Worm (Caenorhabditis elegans) whole organism, L1 larva: ENCODE data around the gene C55A6.6.

ENCODE experiments used
- C04F5.9 ChIP-seq: sonication (generic microtip); optimal IDR thresholded peaks from 2 replicates; lab custom pipeline; 2016; ENCODE audit warnings: missing genetic modification characterization, missing compliant biosample characterization
- C16A3.4 ChIP-seq: fragments of 150-350 bp; optimal IDR thresholded peaks from 2 replicates; lab custom pipeline; 2014; ENCODE audit warnings: missing biosample characterization, missing genetic modification characterization
- C34B4.2 ChIP-seq: sonication (generic microtip); optimal IDR thresholded peaks from 2 replicates; lab custom pipeline; 2017; ENCODE audit warnings: mild to moderate bottlenecking, missing genetic modification characterization, missing compliant biosample characterization
- F16B12.6 ChIP-seq: fragments of 150-350 bp; optimal IDR thresholded peaks from 2 replicates; lab custom pipeline; 2014; ENCODE audit warnings: missing biosample characterization, missing genetic modification characterization
- aha-1 ChIP-seq: fragments of 150-350 bp; optimal IDR thresholded peaks from 2 replicates; lab custom pipeline; 2014; ENCODE audit warnings: missing biosample characterization, missing genetic modification characterization
- ama-1 ChIP-seq: fragments of 150-350 bp; optimal IDR thresholded peaks from 2 replicates; lab custom pipeline; 2014
- blmp-1 ChIP-seq: fragments of 150-350 bp; optimal IDR thresholded peaks from 2 replicates; lab custom pipeline; 2014; ENCODE audit warnings: missing biosample characterization, missing genetic modification characterization
- ceh-63 ChIP-seq: fragments of 200-800 bp; sonication (Bioruptor generic); optimal IDR thresholded peaks from 2 replicates; lab custom pipeline; 2018; ENCODE audit warnings: mild to moderate bottlenecking, missing genetic modification characterization, missing compliant biosample characterization
- ceh-8 ChIP-seq: fragments of 200-800 bp; sonication (Bioruptor generic); optimal IDR thresholded peaks from 2 replicates; lab custom pipeline; 2018; ENCODE audit warnings: mild to moderate bottlenecking, missing genetic modification characterization, moderate library complexity, missing compliant biosample characterization
- ceh-90 ChIP-seq: sonication (generic microtip); optimal IDR thresholded peaks from 2 replicates; lab custom pipeline; 2016; ENCODE audit warnings: missing genetic modification characterization, missing compliant biosample characterization
- ces-1 ChIP-seq: fragments of 150-350 bp; optimal IDR thresholded peaks from 2 replicates; lab custom pipeline; 2014; ENCODE audit warnings: missing biosample characterization, missing genetic modification reagents, missing genetic modification characterization
- dpl-1 ChIP-seq, 3 experiments: fragments of 150-350 bp in 2 of 3; sonication (generic microtip) in 1 of 3; optimal IDR thresholded peaks; 2 replicates each; lab custom pipeline; 2014 to 2017; ENCODE audit warnings: missing biosample characterization in 3 of 3, missing genetic modification characterization in 3 of 3, missing genetic modification reagents in 3 of 3
- efl-1 ChIP-seq, 4 experiments: fragments of 150-350 bp; optimal IDR thresholded peaks in 3 of 4; peaks in 1 of 4; 1 replicate in 1 of 4; 2 replicates in 3 of 4; lab custom pipeline; 2014; ENCODE audit warnings: missing biosample characterization in 2 of 4, missing genetic modification characterization in 2 of 4, missing genetic modification reagents in 2 of 4
- efl-3 ChIP-seq: fragments of 200-800 bp; sonication (Bioruptor generic); optimal IDR thresholded peaks from 2 replicates; lab custom pipeline; 2018; ENCODE audit warnings: mild to moderate bottlenecking, missing genetic modification characterization, missing compliant biosample characterization
- egl-13 ChIP-seq: sonication (generic microtip); optimal IDR thresholded peaks from 2 replicates; lab custom pipeline; 2016; ENCODE audit warnings: missing genotype, missing genetic modification reagents, missing genetic modification characterization, missing compliant biosample characterization
- egl-27 ChIP-seq, 2 experiments: fragments of 150-350 bp in 1 of 2; sonication (generic microtip); optimal IDR thresholded peaks; 3 replicates each; lab custom pipeline; 2017 to 2018; ENCODE audit warnings: missing biosample characterization in 2 of 2, missing genetic modification characterization in 2 of 2, missing genetic modification reagents in 2 of 2
- elt-2 ChIP-seq: sonication (generic microtip); optimal IDR thresholded peaks from 2 replicates; lab custom pipeline; 2016; ENCODE audit warnings: missing genetic modification characterization, mild to moderate bottlenecking, inconsistent platforms, missing compliant biosample characterization, missing genetic modification reagents
- elt-3 ChIP-seq, 6 experiments: fragments of 150-350 bp in 1 of 6; sonication (generic microtip); optimal IDR thresholded peaks; 2 replicates each; lab custom pipeline; 2017 to 2018; ENCODE audit warnings: missing biosample characterization in 6 of 6, missing genetic modification characterization in 6 of 6, inconsistent platforms in 1 of 6
- ets-5 ChIP-seq: fragments of 200-800 bp; sonication (Bioruptor generic); IDR thresholded peaks from 2 replicates; pipeline ENCODE4 v1.3.6; 2022; ENCODE audit warnings: missing genetic modification characterization, missing compliant biosample characterization
- fkh-10 ChIP-seq: sonication (generic microtip); optimal IDR thresholded peaks from 2 replicates; lab custom pipeline; 2017; ENCODE audit warnings: missing biosample characterization, missing genetic modification reagents, missing genetic modification characterization
- fkh-4 ChIP-seq: sonication (generic microtip); optimal IDR thresholded peaks from 2 replicates; lab custom pipeline; 2016; ENCODE audit warnings: missing compliant biosample characterization, missing genetic modification characterization, borderline replicate concordance
- fos-1 ChIP-seq: fragments of 150-350 bp; optimal IDR thresholded peaks from 2 replicates; lab custom pipeline; 2014; ENCODE audit warnings: missing biosample characterization, missing genetic modification characterization
- hpl-2 ChIP-seq: fragments of 150-350 bp; optimal IDR thresholded peaks from 2 replicates; lab custom pipeline; 2014; ENCODE audit warnings: missing biosample characterization, missing genetic modification reagents, missing genetic modification characterization
- irx-1 ChIP-seq: sonication (generic microtip); optimal IDR thresholded peaks from 2 replicates; lab custom pipeline; 2016; ENCODE audit warnings: missing genetic modification characterization, missing compliant biosample characterization
- isw-1 ChIP-seq: fragments of 200-800 bp; sonication (Bioruptor generic); IDR thresholded peaks from 2 replicates; pipeline ENCODE4 v1.3.6; 2022; ENCODE audit warnings: missing genetic modification characterization, missing compliant biosample characterization
- lin-35 ChIP-seq, 2 experiments: fragments of 150-350 bp; optimal IDR thresholded peaks; 2 replicates each; lab custom pipeline; 2014; ENCODE audit warnings: missing biosample characterization in 2 of 2, missing genetic modification characterization in 2 of 2, missing genetic modification reagents in 2 of 2
- lin-39 ChIP-seq: fragments of 150-350 bp; optimal IDR thresholded peaks from 2 replicates; lab custom pipeline; 2014; ENCODE audit warnings: missing biosample characterization, missing genetic modification reagents, missing genetic modification characterization
- lsy-2 ChIP-seq, 2 experiments: fragments of 150-350 bp; optimal IDR thresholded peaks; 2 replicates each; lab custom pipeline; 2014; ENCODE audit warnings: missing biosample characterization in 2 of 2, missing genetic modification characterization in 2 of 2
- mab-9 ChIP-seq: fragments of 200-800 bp; sonication (Bioruptor generic); IDR thresholded peaks from 2 replicates; pipeline ENCODE4 v1.3.6; 2022; ENCODE audit warnings: missing genetic modification reagents, missing genetic modification characterization, missing compliant biosample characterization
- mef-2 ChIP-seq: fragments of 150-350 bp; optimal IDR thresholded peaks from 2 replicates; lab custom pipeline; 2014; ENCODE audit warnings: missing biosample characterization, missing genetic modification characterization
- mep-1 ChIP-seq: fragments of 150-350 bp; optimal IDR thresholded peaks from 2 replicates; lab custom pipeline; 2014; ENCODE audit warnings: missing biosample characterization, missing genetic modification characterization
- nhr-11 ChIP-seq: fragments of 150-350 bp; optimal IDR thresholded peaks from 2 replicates; lab custom pipeline; 2014; ENCODE audit warnings: missing biosample characterization, missing genetic modification characterization
- nhr-19 ChIP-seq: fragments of 200-800 bp; sonication (Bioruptor generic); conservative IDR thresholded peaks from 2 replicates; pipeline ENCODE4 v1.3.6; 2022; ENCODE audit warnings: missing genetic modification characterization, missing compliant biosample characterization
- nhr-20 ChIP-seq: sonication (generic microtip); optimal IDR thresholded peaks from 2 replicates; lab custom pipeline; 2016; ENCODE audit warnings: mild to moderate bottlenecking, missing genetic modification characterization, missing compliant biosample characterization
- nhr-237 ChIP-seq: fragments of 150-350 bp; optimal IDR thresholded peaks from 2 replicates; lab custom pipeline; 2014; ENCODE audit warnings: missing biosample characterization, missing genetic modification characterization
- nhr-47 ChIP-seq: sonication (generic microtip); optimal IDR thresholded peaks from 2 replicates; lab custom pipeline; 2016; ENCODE audit warnings: mild to moderate bottlenecking, missing genetic modification characterization, moderate library complexity, missing compliant biosample characterization
- pag-3 ChIP-seq: sonication (generic microtip); optimal IDR thresholded peaks from 2 replicates; lab custom pipeline; 2017; ENCODE audit warnings: missing genetic modification characterization, mild to moderate bottlenecking, missing compliant biosample characterization, antibody characterized with exemption, borderline replicate concordance; ENCODE audit not compliant: insufficient read depth
- rnt-1 ChIP-seq: sonication (generic microtip); optimal IDR thresholded peaks from 2 replicates; lab custom pipeline; 2016; ENCODE audit warnings: mild to moderate bottlenecking, missing genetic modification characterization, moderate library complexity, missing compliant biosample characterization
- snu-23 ChIP-seq: sonication (generic microtip); optimal IDR thresholded peaks from 2 replicates; lab custom pipeline; 2016; ENCODE audit warnings: missing genetic modification characterization, missing compliant biosample characterization
- sox-4 ChIP-seq: sonication (generic microtip); optimal IDR thresholded peaks from 2 replicates; lab custom pipeline; 2016; ENCODE audit warnings: missing genetic modification characterization, missing compliant biosample characterization
- swsn-7 ChIP-seq: sonication (generic microtip); optimal IDR thresholded peaks from 2 replicates; lab custom pipeline; 2016; ENCODE audit warnings: missing genetic modification characterization, missing compliant biosample characterization
- tbx-2 ChIP-seq: sonication (generic microtip); optimal IDR thresholded peaks from 2 replicates; lab custom pipeline; 2016; ENCODE audit warnings: missing genetic modification characterization, missing compliant biosample characterization
- tlp-1 ChIP-seq: fragments of 150-350 bp; optimal IDR thresholded peaks from 2 replicates; lab custom pipeline; 2014; ENCODE audit warnings: missing biosample characterization, missing genetic modification characterization
- unc-130 ChIP-seq: fragments of 150-350 bp; optimal IDR thresholded peaks from 2 replicates; lab custom pipeline; 2017; ENCODE audit warnings: missing biosample characterization, missing genetic modification characterization, inconsistent platforms
- unc-86 ChIP-seq: sonication (generic microtip); optimal IDR thresholded peaks from 2 replicates; lab custom pipeline; 2016; ENCODE audit warnings: missing genetic modification characterization, missing compliant biosample characterization
- unc-98 ChIP-seq: fragments of 200-800 bp; sonication (Bioruptor generic); IDR thresholded peaks from 2 replicates; pipeline ENCODE4 v1.3.6; 2022; ENCODE audit warnings: missing genetic modification characterization, missing compliant biosample characterization
- zip-4 ChIP-seq: fragments of 200-800 bp; sonication (Bioruptor generic); optimal IDR thresholded peaks from 2 replicates; lab custom pipeline; 2018; ENCODE audit warnings: mild to moderate bottlenecking, missing genetic modification characterization, moderate library complexity, missing compliant biosample characterization

The C55A6.6 gene

ce11 chrV:11521448-11521847, 6.9 kb upstream of the C55A6.6 start, which contains the start of gene pafo-1 (continued):
- TF ChIP-seq fkh-4 (tag; lab: Kevin White, UChicago) (peak; percentile 28), snu-23 (peak; percentile 92), swsn-7 (peak; percentile 90), C04F5.9 (tag; lab: Kevin White, UChicago) (peak; percentile 58), zip-4 (GFP tag; lab: Kevin White, UChicago) (peak; percentile 80), sox-4 (tag; lab: Kevin White, UChicago) (peak; percentile 81), F16B12.6 (tag; lab: Kevin White, UChicago) (peak; percentile 67), unc-130 (tag; lab: Kevin White, UChicago) (peak; percentile 91), pag-3 (tag; lab: Kevin White, UChicago) (peak; percentile 13), C16A3.4 (tag; lab: Kevin White, UChicago) (peak; percentile 82), irx-1 (tag; lab: Kevin White, UChicago) (peak; percentile 85), ama-1 (peak; percentile 13), tlp-1 (tag; lab: Kevin White, UChicago) (no peak), fkh-10 (GFP tag; lab: Kevin White, UChicago) (peak; percentile 71), egl-13 (tag; lab: Kevin White, UChicago) (peak; percentile 77), unc-86 (tag; lab: Kevin White, UChicago) (peak; percentile 89), isw-1 (GFP tag; lab: Robert Waterston, UW) (peak; percentile 89), tbx-2 (tag; lab: Kevin White, UChicago) (peak; percentile 92), lsy-2 (tag; optimal IDR thresholded peaks at IDR 0.05; lab: Kevin White, UChicago) (peak; percentile 91 to 92), hpl-2 (GFP tag; lab: Kevin White, UChicago) (no peak), lin-39 (tag; lab: Kevin White, UChicago) (peak; percentile 91), ceh-90 (tag; lab: Kevin White, UChicago) (peak; percentile 36), unc-98 (GFP tag; lab: Robert Waterston, UW) (no peak), mab-9 (GFP tag; lab: Robert Waterston, UW) (peak; percentile 67), nhr-19 (GFP tag; lab: Robert Waterston, UW) (peak; percentile 92), ces-1 (GFP tag; lab: Kevin White, UChicago) (no peak), rnt-1 (tag; lab: Kevin White, UChicago) (peak; percentile 95), nhr-11 (tag; lab: Kevin White, UChicago) (peak; percentile 81), mef-2 (tag; lab: Kevin White, UChicago) (peak; percentile 65), nhr-47 (peak; percentile 95), nhr-20 (peak; percentile 92), efl-1 (optimal IDR thresholded peaks at IDR 0.05; lab: Kevin White, UChicago) (peak; percentile 98 to 99), efl-1 (GFP tag; optimal IDR thresholded peaks at IDR 0.05 in 1 of 2; lab: Kevin White, UChicago) (peak; percentile 99 to 100), aha-1 (tag; lab: Kevin White, UChicago) (peak; percentile 56), dpl-1 (GFP tag; optimal IDR thresholded peaks at IDR 0.05; lab: Kevin White, UChicago) (peak; percentile 99), ceh-8 (GFP tag; lab: Kevin White, UChicago) (peak; percentile 92), nhr-237 (tag; lab: Kevin White, UChicago) (peak; percentile 35), egl-27 (tag; optimal IDR thresholded peaks at IDR 0.05; lab: Kevin White, UChicago) (peak in 1 of 2 experiments; percentile 43), elt-2 (peak; percentile 75), blmp-1 (tag; lab: Kevin White, UChicago) (peak; percentile 84)

ce11 chrV:11520215-11520614, 5.7 kb upstream of the C55A6.6 start, which contains the start of the genes C55A6.11 and C55A6.7:
Gene C55A6.11 (plus strand): TSS chrV:11520515.
Gene C55A6.7 (minus strand): TSS chrV:11520530.
- TF ChIP-seq ceh-8 (GFP tag; lab: Kevin White, UChicago) (no peak), C16A3.4 (tag; lab: Kevin White, UChicago) (no peak), ceh-63 (GFP tag; lab: Kevin White, UChicago) (no peak), blmp-1 (tag; lab: Kevin White, UChicago) (no peak), efl-3 (GFP tag; lab: Kevin White, UChicago) (no peak), fos-1 (tag; lab: Kevin White, UChicago) (no peak), aha-1 (tag; lab: Kevin White, UChicago) (no peak), nhr-47 (no peak), pag-3 (tag; lab: Kevin White, UChicago) (no peak), C34B4.2 (tag; lab: Kevin White, UChicago) (no peak), mef-2 (tag; lab: Kevin White, UChicago) (no peak), mep-1 (tag; lab: Kevin White, UChicago) (no peak), elt-3 (tag; optimal IDR thresholded peaks at IDR 0.05; lab: Kevin White, UChicago) (no peak), lin-35 (GFP tag; optimal IDR thresholded peaks at IDR 0.05; lab: Kevin White, UChicago) (no peak), ets-5 (GFP tag; lab: Robert Waterston, UW) (no peak)
